Worm (Caenorhabditis elegans): ENCODE results near the gene ctsa-1.2.

The ctsa-1.2 gene

DNA sequence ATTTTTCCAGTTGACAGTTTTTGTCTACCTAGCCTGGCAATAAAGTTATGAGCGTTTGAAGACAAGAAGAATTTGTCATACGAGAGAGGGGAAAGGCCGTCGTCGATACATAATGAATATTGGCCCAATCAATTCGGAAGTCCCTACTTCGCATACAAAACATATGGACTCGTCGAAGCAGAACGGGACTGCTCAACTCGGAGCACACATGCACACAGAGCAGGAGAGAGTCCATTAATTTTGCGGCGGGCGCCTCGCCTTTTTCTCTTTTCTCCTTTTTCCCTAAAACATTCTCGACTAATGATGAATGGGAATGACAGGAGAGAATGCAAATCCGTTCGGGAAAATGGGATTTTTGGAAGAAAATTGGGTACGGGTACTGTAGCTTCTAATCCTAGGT lies 6.6 kb upstream of the ctsa-1.2 start, which contains the start of gene F13D12.8:
Gene F13D12.8 (minus strand): TSS at position 82 of the 400 bp plus-strand sequence.
- TF ChIP-seq attf-3 (GFP tag; conservative IDR thresholded peaks at IDR 0.05) = no peak
- no peak for TF ChIP-seq F37B4.10 (GFP tag; IDR thresholded peaks at IDR 0.05)
- TF ChIP-seq snpc-4 (GFP tag; optimal IDR thresholded peaks at IDR 0.05) = no peak
- peak in 1 of 4 experiments; percentile 14 for TF ChIP-seq snpc-4 (tag; optimal IDR thresholded peaks at IDR 0.05)

- TF ChIP-seq zim-3 (tag; optimal IDR thresholded peaks at IDR 0.05) (no peak), T07F8.4 (tag; optimal IDR thresholded peaks at IDR 0.05) (no peak), lir-1 (GFP tag; conservative IDR thresholded peaks at IDR 0.05) (no peak), T26A5.8 (tag; optimal IDR thresholded peaks at IDR 0.05) (no peak), ceh-100 (GFP tag; IDR thresholded peaks at IDR 0.05) (no peak), B0035.1 (tag; optimal IDR thresholded peaks at IDR 0.05) (no peak), madf-6 (GFP tag; IDR thresholded peaks at IDR 0.05) (no peak), hlh-26 (GFP tag; conservative IDR thresholded peaks at IDR 0.05) (no peak), ztf-22 (GFP tag; optimal IDR thresholded peaks at IDR 0.05) (no peak), F52B5.7 (tag; optimal IDR thresholded peaks at IDR 0.05) (no peak), dpff-1 (tag; optimal IDR thresholded peaks at IDR 0.05) (no peak), nhr-90 (tag; optimal IDR thresholded peaks at IDR 0.05) (no peak), unc-62 (GFP tag; optimal IDR thresholded peaks at IDR 0.05) (no peak), xnd-1 (tag; optimal IDR thresholded peaks at IDR 0.05) (no peak), Y56A3A.18 (GFP tag; IDR thresholded peaks at IDR 0.05) (no peak), dox-1 (GFP tag; IDR thresholded peaks at IDR 0.05) (no peak), lsl-1 (GFP tag; optimal IDR thresholded peaks at IDR 0.05) (no peak), snpc-1.3 (tag; optimal IDR thresholded peaks at IDR 0.05; ENCODE audit: insufficient read depth) (no peak), F33H1.4 (GFP tag; IDR thresholded peaks at IDR 0.05) (no peak), mel-28 (tag; optimal IDR thresholded peaks at IDR 0.05; ENCODE audit: borderline replicate concordance) (no peak)
Observed at ce11 chrII:11733850-11734249, 5.3 kb upstream of the ctsa-1.2 start.

DNA sequence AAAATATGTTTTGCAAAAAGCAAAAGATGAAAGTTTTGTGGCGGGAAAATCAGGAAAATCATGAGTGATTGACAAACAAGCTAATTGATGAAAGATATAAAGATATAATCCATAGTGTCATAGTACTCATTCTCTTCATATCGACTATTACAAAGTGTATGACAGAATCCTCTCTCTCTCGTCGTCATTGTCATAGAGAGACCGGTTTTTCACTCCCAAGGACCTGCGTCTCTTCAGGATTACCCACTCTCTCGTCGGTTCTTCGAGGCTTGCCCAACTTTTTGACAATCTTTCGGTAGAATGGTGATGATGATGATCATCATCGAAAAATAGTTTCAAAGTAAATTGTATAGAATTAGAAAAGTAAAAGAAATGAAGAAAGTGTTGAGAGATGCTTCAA lies 1.8 kb upstream of the ctsa-1.2 start:
- peak; percentile 15 for TF ChIP-seq lin-40 (tag; optimal IDR thresholded peaks at IDR 0.05)
- peak; percentile 82 for TF ChIP-seq hmg-1.2 (GFP tag; IDR thresholded peaks at IDR 0.05)
- TF ChIP-seq ets-4 (GFP tag; optimal IDR thresholded peaks at IDR 0.05) = no peak
- TF ChIP-seq F10E7.11 (tag; optimal IDR thresholded peaks at IDR 0.05) = no peak

DNA sequence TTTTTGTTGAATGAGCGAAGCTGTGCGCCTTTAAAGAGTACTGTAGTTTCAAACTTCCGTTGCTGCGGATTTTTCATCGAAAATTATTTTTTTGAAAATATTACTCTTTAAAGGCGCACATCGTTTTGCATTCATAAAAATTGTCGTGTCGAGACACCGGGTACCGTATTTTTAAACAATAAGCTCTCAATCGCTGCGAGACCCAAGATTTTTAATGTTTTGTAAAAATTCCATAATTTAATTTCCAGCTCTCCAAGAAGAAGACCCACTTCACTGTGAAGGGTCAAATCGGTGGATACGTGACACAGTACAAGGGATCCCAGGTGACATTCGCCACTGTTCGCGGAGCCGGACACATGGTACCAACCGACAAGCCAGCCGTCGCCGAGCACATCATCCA lies 3.2 kb downstream of the ctsa-1.2 start:
- TF ChIP-seq nhr-179 (tag; optimal IDR thresholded peaks at IDR 0.05) (no peak), lsy-27 (tag; optimal IDR thresholded peaks at IDR 0.05; ENCODE audit: borderline replicate concordance, insufficient read depth) (no peak), zim-3 (tag; optimal IDR thresholded peaks at IDR 0.05) (no peak), mes-4 (tag; optimal IDR thresholded peaks at IDR 0.05) (no peak), ekl-4 (GFP tag; IDR thresholded peaks at IDR 0.05) (0 out of 2 replicates have a peak, but pooled peaks have one; percentile 7), unc-130 (GFP tag; optimal IDR thresholded peaks at IDR 0.05) (no peak), dox-1 (GFP tag; IDR thresholded peaks at IDR 0.05) (no peak), him-1 (tag; optimal IDR thresholded peaks at IDR 0.05) (no peak), bed-1 (GFP tag; IDR thresholded peaks at IDR 0.05) (no peak), madf-10 (tag; optimal IDR thresholded peaks at IDR 0.05) (no peak), nhr-80 (tag; optimal IDR thresholded peaks at IDR 0.05) (no peak), nhr-120 (GFP tag; IDR thresholded peaks at IDR 0.05) (no peak), bed-2 (GFP tag; IDR thresholded peaks at IDR 0.05) (no peak), ceh-58 (GFP tag; IDR thresholded peaks at IDR 0.05) (no peak), B0336.3 (GFP tag; IDR thresholded peaks at IDR 0.05) (no peak), F33H1.4 (GFP tag; IDR thresholded peaks at IDR 0.05) (no peak), repo-1 (tag; optimal IDR thresholded peaks at IDR 0.05) (peak; percentile 11), ceh-79 (tag; optimal IDR thresholded peaks at IDR 0.05) (peak; percentile 33), B0261.1 (tag; optimal IDR thresholded peaks at IDR 0.05) (no peak), efl-1 (GFP tag; optimal IDR thresholded peaks at IDR 0.05) (no peak), nfyb-1 (GFP tag; IDR thresholded peaks at IDR 0.05) (no peak)

Measured in whole organism, young adult.